Fruit fly (Drosophila melanogaster) whole organism, embryonic: Measurements from ENCODE around the gene Dnai2.

Source experiments
- Abd-B ChIP-seq: fragments of 200-800 bp; sonication (Bioruptor generic); optimal IDR thresholded peaks from 2 replicates; lab custom pipeline; 2018; ENCODE audit warnings: missing biosample characterization, mild to moderate bottlenecking, missing genetic modification characterization, moderate library complexity
- Ada2b ChIP-seq: fragments of 200-800 bp; sonication (Bioruptor generic); IDR thresholded peaks from 2 replicates; pipeline ENCODE4 v1.3.6; 2022; ENCODE audit warnings: missing biosample characterization, missing genetic modification characterization
- Atf3 ChIP-seq: fragments of 200-800 bp; sonication (Bioruptor generic); optimal IDR thresholded peaks from 3 replicates; lab custom pipeline; 2016; ENCODE audit warnings: missing biosample characterization, missing genetic modification characterization
- CG11504 ChIP-seq: fragments of 200-800 bp; sonication (Bioruptor generic); optimal IDR thresholded peaks from 3 replicates; lab custom pipeline; 2019; ENCODE audit warnings: missing biosample characterization, mild to moderate bottlenecking, missing genetic modification characterization, moderate library complexity
- CG11560 ChIP-seq: fragments of 200-800 bp; sonication (Bioruptor generic); IDR thresholded peaks from 3 replicates; pipeline ENCODE4 v1.3.6; 2022; ENCODE audit warnings: missing biosample characterization, missing genetic modification characterization
- CG12659 ChIP-seq: fragments of 200-800 bp; sonication (Bioruptor generic); optimal IDR thresholded peaks from 3 replicates; lab custom pipeline; 2017; ENCODE audit warnings: mild to moderate bottlenecking, missing biosample characterization, missing genetic modification reagents, missing genetic modification characterization
- CG12744 ChIP-seq: fragments of 200-800 bp; sonication (Bioruptor generic); optimal IDR thresholded peaks from 2 replicates; lab custom pipeline; 2016; ENCODE audit warnings: missing biosample characterization, missing genetic modification characterization
- CG13123 ChIP-seq: fragments of 200-800 bp; sonication (Bioruptor generic); optimal IDR thresholded peaks from 2 replicates; lab custom pipeline; 2016; ENCODE audit warnings: missing biosample characterization, missing genetic modification characterization
- CG13775 ChIP-seq: fragments of 200-800 bp; sonication (Bioruptor generic); optimal IDR thresholded peaks from 3 replicates; lab custom pipeline; 2017; ENCODE audit warnings: missing biosample characterization, mild to moderate bottlenecking, missing genetic modification characterization
- CG14014 ChIP-seq: fragments of 200-800 bp; sonication (Bioruptor generic); IDR thresholded peaks from 2 replicates; pipeline ENCODE4 v1.3.6; 2022; ENCODE audit warnings: missing biosample characterization, missing genetic modification characterization
- CG15011 ChIP-seq: fragments of 200-800 bp; sonication (Bioruptor generic); optimal IDR thresholded peaks from 3 replicates; lab custom pipeline; 2018; ENCODE audit warnings: missing biosample characterization, mild to moderate bottlenecking, missing genetic modification characterization
- CG15479 ChIP-seq: fragments of 200-800 bp; sonication (Bioruptor generic); optimal IDR thresholded peaks from 3 replicates; lab custom pipeline; 2019; ENCODE audit warnings: missing biosample characterization, mild to moderate bottlenecking, missing genetic modification characterization, moderate library complexity
- CG15696 ChIP-seq: fragments of 200-800 bp; sonication (Bioruptor generic); optimal IDR thresholded peaks from 2 replicates; lab custom pipeline; 2019; ENCODE audit warnings: missing biosample characterization, mild to moderate bottlenecking, missing genetic modification characterization, moderate library complexity
- CG2202 ChIP-seq: fragments of 200-800 bp; sonication (Bioruptor generic); optimal IDR thresholded peaks from 2 replicates; lab custom pipeline; 2018; ENCODE audit warnings: missing biosample characterization, mild to moderate bottlenecking, missing genetic modification characterization
- CG3065 ChIP-seq: fragments of 200-800 bp; sonication (Bioruptor generic); optimal IDR thresholded peaks from 2 replicates; lab custom pipeline; 2016; ENCODE audit warnings: missing biosample characterization, missing genetic modification characterization
- CG32767 ChIP-seq: fragments of 200-800 bp; sonication (Bioruptor generic); IDR thresholded peaks from 2 replicates; pipeline ENCODE4 v1.3.6; 2022; ENCODE audit warnings: missing biosample characterization, missing genetic modification characterization
- CG3995 ChIP-seq: fragments of 200-800 bp; sonication (Bioruptor generic); optimal IDR thresholded peaks from 3 replicates; lab custom pipeline; 2016; ENCODE audit warnings: missing biosample characterization, missing genetic modification characterization
- CG4282 ChIP-seq: fragments of 200-800 bp; sonication (Bioruptor generic); optimal IDR thresholded peaks from 2 replicates; lab custom pipeline; 2016; ENCODE audit warnings: missing biosample characterization, missing genetic modification characterization
- CG8924 ChIP-seq: fragments of 200-800 bp; optimal IDR thresholded peaks from 3 replicates; lab custom pipeline; 2019; ENCODE audit warnings: missing biosample characterization, mild to moderate bottlenecking, missing genetic modification characterization, moderate library complexity
- CG9215 ChIP-seq: fragments of 200-800 bp; sonication (Bioruptor generic); IDR thresholded peaks from 2 replicates; pipeline ENCODE4 v1.3.6; 2022; ENCODE audit warnings: missing biosample characterization, missing genetic modification characterization
- Chrac-16 ChIP-seq: fragments of 200-800 bp; sonication (Bioruptor generic); optimal IDR thresholded peaks from 3 replicates; lab custom pipeline; 2016; ENCODE audit warnings: missing biosample characterization, missing genetic modification characterization
- Dfd ChIP-seq, 2 experiments: fragments of >200 bp; optimal IDR thresholded peaks; 2 replicates each; lab custom pipeline; 2017; ENCODE audit warnings: missing biosample characterization in 2 of 2, missing genetic modification characterization in 2 of 2
- Dip2 ChIP-seq: fragments of 200-800 bp; sonication (Bioruptor generic); IDR thresholded peaks from 2 replicates; pipeline ENCODE4 v1.3.6; 2022; ENCODE audit warnings: missing biosample characterization, missing genetic modification characterization
- Dp ChIP-seq: fragments of 200-800 bp; sonication (Bioruptor generic); optimal IDR thresholded peaks from 2 replicates; lab custom pipeline; 2018; ENCODE audit warnings: missing biosample characterization, mild to moderate bottlenecking, missing genetic modification characterization, moderate library complexity
- GATAe ChIP-seq: fragments of 200-800 bp; sonication (Bioruptor generic); conservative IDR thresholded peaks from 2 replicates; pipeline ENCODE4 v1.3.6; 2022; ENCODE audit warnings: missing biosample characterization, missing genetic modification characterization
- HmgZ ChIP-seq: fragments of 200-800 bp; sonication (Bioruptor generic); optimal IDR thresholded peaks from 2 replicates; lab custom pipeline; 2018; ENCODE audit warnings: missing biosample characterization, mild to moderate bottlenecking, missing genetic modification characterization
- Hr39 ChIP-seq: fragments of >200 bp; optimal IDR thresholded peaks from 2 replicates; lab custom pipeline; 2017
- Lpt ChIP-seq: fragments of >200 bp; optimal IDR thresholded peaks from 2 replicates; lab custom pipeline; 2018; ENCODE audit warnings: missing biosample characterization, missing genetic modification characterization
- Max ChIP-seq: fragments of 200-800 bp; sonication (Bioruptor generic); optimal IDR thresholded peaks from 2 replicates; lab custom pipeline; 2016; ENCODE audit warnings: missing biosample characterization, mild to moderate bottlenecking, missing genetic modification characterization
- NC2α ChIP-seq: fragments of 200-800 bp; sonication (Bioruptor generic); optimal IDR thresholded peaks from 2 replicates; lab custom pipeline; 2016; ENCODE audit warnings: missing biosample characterization, missing genetic modification characterization
- Nf-YB ChIP-seq: fragments of 200-800 bp; sonication (Bioruptor generic); optimal IDR thresholded peaks from 3 replicates; lab custom pipeline; 2019; ENCODE audit warnings: missing biosample characterization, mild to moderate bottlenecking, missing genetic modification characterization, moderate library complexity
- Nf-YC ChIP-seq: fragments of 200-800 bp; optimal IDR thresholded peaks from 3 replicates; lab custom pipeline; 2019; ENCODE audit warnings: missing biosample characterization, mild to moderate bottlenecking, missing genetic modification characterization, moderate library complexity
- Sry-β ChIP-seq: fragments of 200-800 bp; sonication (Bioruptor generic); optimal IDR thresholded peaks from 2 replicates; lab custom pipeline; 2018; ENCODE audit warnings: missing biosample characterization, mild to moderate bottlenecking, missing genetic modification characterization, moderate library complexity
- Stat92E ChIP-seq, 3 experiments: fragments of >200 bp in 2 of 3; fragments of 200-800 bp in 1 of 3; sonication (Bioruptor generic) in 1 of 3; optimal IDR thresholded peaks; 2 replicates each; lab custom pipeline; 2017 to 2019; ENCODE audit warnings: missing biosample characterization in 3 of 3, missing genetic modification characterization in 3 of 3, mild to moderate bottlenecking in 1 of 3, moderate library complexity in 1 of 3
- Usf ChIP-seq: fragments of 200-800 bp; sonication (Bioruptor generic); optimal IDR thresholded peaks from 2 replicates; lab custom pipeline; 2017; ENCODE audit warnings: missing genotype, missing biosample characterization, missing genetic modification characterization
- bab2 ChIP-seq: fragments of 200-800 bp; sonication (Bioruptor generic); optimal IDR thresholded peaks from 2 replicates; lab custom pipeline; 2016; ENCODE audit warnings: missing biosample characterization, missing genetic modification characterization
- bsh ChIP-seq, 2 experiments: fragments of 200-800 bp; sonication (Bioruptor generic); optimal IDR thresholded peaks; 2 replicates each; lab custom pipeline; 2017 to 2018; ENCODE audit warnings: mild to moderate bottlenecking in 2 of 2, missing biosample characterization in 2 of 2, missing genetic modification characterization in 2 of 2, moderate library complexity in 1 of 2
- cg ChIP-seq: fragments of 200-800 bp; sonication (Bioruptor generic); optimal IDR thresholded peaks from 3 replicates; lab custom pipeline; 2019; ENCODE audit warnings: missing biosample characterization, mild to moderate bottlenecking, missing genetic modification characterization, moderate library complexity
- dm ChIP-seq: fragments of 200-800 bp; sonication (Bioruptor generic); optimal IDR thresholded peaks from 3 replicates; lab custom pipeline; 2016; ENCODE audit warnings: missing biosample characterization, missing genetic modification characterization
- gro ChIP-seq: fragments of 200-800 bp; sonication (Bioruptor generic); optimal IDR thresholded peaks from 2 replicates; lab custom pipeline; 2016; ENCODE audit warnings: missing biosample characterization, missing genetic modification characterization
- ind ChIP-seq: fragments of 200-800 bp; sonication (Bioruptor generic); optimal IDR thresholded peaks from 3 replicates; lab custom pipeline; 2016; ENCODE audit warnings: missing biosample characterization, missing genetic modification characterization
- otp ChIP-seq: fragments of 200-800 bp; sonication (Bioruptor generic); IDR thresholded peaks from 3 replicates; pipeline ENCODE4, ENCODE4 v1.3.6; 2022; ENCODE audit warnings: missing biosample characterization, missing genetic modification characterization
- pan ChIP-seq, 4 experiments: fragments of >200 bp in 3 of 4; fragments of 200-800 bp in 1 of 4; sonication (Bioruptor generic) in 1 of 4; optimal IDR thresholded peaks in 3 of 4; IDR thresholded peaks in 1 of 4; 2 replicates each; pipeline versions ENCODE4 v1.3.6 to Lab custom; 2017 to 2022; ENCODE audit warnings: missing biosample characterization in 2 of 4, missing genetic modification characterization in 2 of 4, mixed read lengths in 1 of 4
- row ChIP-seq: fragments of 200-800 bp; sonication (Bioruptor generic); IDR thresholded peaks from 3 replicates; pipeline ENCODE4 v1.3.6; 2022; ENCODE audit warnings: missing biosample characterization, missing genetic modification characterization
- seq ChIP-seq: fragments of 200-800 bp; sonication (Bioruptor generic); IDR thresholded peaks from 2 replicates; pipeline ENCODE4 v1.3.6; 2022; ENCODE audit warnings: missing biosample characterization, missing genetic modification characterization
- stc ChIP-seq: fragments of 200-800 bp; sonication (Bioruptor generic); IDR thresholded peaks from 2 replicates; pipeline ENCODE4 v1.3.6; 2022; ENCODE audit warnings: missing biosample characterization, missing genetic modification characterization
- tgo ChIP-seq: fragments of 200-800 bp; sonication (Bioruptor generic); IDR thresholded peaks from 3 replicates; pipeline ENCODE4 v1.3.6; 2022; ENCODE audit warnings: missing biosample characterization, missing genetic modification characterization
- tup ChIP-seq: fragments of 200-800 bp; sonication (Bioruptor generic); optimal IDR thresholded peaks from 2 replicates; lab custom pipeline; 2016; ENCODE audit warnings: missing biosample characterization, mild to moderate bottlenecking, missing genetic modification characterization, moderate library complexity
- zen ChIP-seq: fragments of 200-800 bp; sonication (Bioruptor generic); optimal IDR thresholded peaks from 3 replicates; lab custom pipeline; 2018; ENCODE audit warnings: missing biosample characterization, mild to moderate bottlenecking, missing genetic modification characterization, moderate library complexity
- zfh1 ChIP-seq: fragments of 200-800 bp; sonication (Bioruptor generic); IDR thresholded peaks from 3 replicates; pipeline ENCODE4 v1.3.6; 2022; ENCODE audit warnings: missing biosample characterization, missing genetic modification characterization

Gene Dnai2

DNA sequence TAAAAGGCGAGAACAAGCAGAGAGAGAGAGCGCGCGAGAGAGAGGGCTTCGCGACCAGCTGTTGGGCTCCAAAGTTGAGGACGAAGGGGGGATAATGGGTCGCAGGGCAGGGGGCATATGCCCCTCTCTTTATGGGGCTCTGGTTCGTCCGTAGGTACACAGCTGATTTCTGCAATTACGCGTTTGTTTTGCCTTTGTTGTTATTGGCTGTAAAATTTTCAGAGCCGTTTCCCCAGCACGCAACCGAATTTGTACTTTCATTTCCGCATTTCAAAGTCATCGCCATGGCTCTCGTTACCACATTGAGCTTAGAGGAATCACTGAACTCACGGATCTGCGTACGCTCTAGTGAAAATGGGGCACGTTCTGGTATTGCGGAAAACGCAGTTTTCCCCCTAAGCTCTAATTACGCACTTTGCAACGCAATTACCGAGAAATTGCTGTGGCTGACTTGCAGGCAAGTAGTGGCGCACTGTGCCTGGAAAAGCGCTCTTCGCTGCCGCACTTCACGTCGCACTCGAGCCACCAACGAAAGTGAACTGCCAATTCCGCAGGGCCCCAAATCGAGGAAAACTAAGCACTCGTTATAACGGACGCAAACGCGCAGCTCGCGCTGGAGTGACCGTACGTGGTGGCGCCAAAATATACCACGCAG, 9.0 kb upstream of the Dnai2 start, which contains the start of gene CG11658 (continued):
- TF ChIP-seq Max (GFP tag; lab: Kevin White, UChicago) = peak; percentile 26
- TF ChIP-seq zfh1 (GFP tag; lab: Robert Waterston, UW) = peak; percentile 37; the same call in 1 of the 3 replicates
- no peak for TF ChIP-seq stc (GFP tag; lab: Robert Waterston, UW)
- TF ChIP-seq HmgZ (tag; lab: Kevin White, UChicago) = no peak
- peak; percentile 41 for TF ChIP-seq gro (GFP tag; lab: Kevin White, UChicago)
- TF ChIP-seq Sry-β (GFP tag; lab: Kevin White, UChicago) = no peak
- no peak for TF ChIP-seq Chrac-16 (GFP tag; lab: Kevin White, UChicago)
- no peak for TF ChIP-seq Nf-YB
- TF ChIP-seq CG9215 = no peak
- TF ChIP-seq cg = no peak
- no peak for TF ChIP-seq Stat92E (GFP tag; optimal IDR thresholded peaks at IDR 0.05; lab: Kevin White, UChicago)
- TF ChIP-seq CG8924 (tag; lab: Kevin White, UChicago) = no peak
- no peak for TF ChIP-seq NC2α (GFP tag; lab: Kevin White, UChicago)
- no peak for TF ChIP-seq CG15479 (GFP tag; lab: Kevin White, UChicago)
- TF ChIP-seq GATAe (GFP tag; lab: Robert Waterston, UW) = no peak
- TF ChIP-seq Dip2 = no peak
- no peak for TF ChIP-seq bab2 (GFP tag; lab: Kevin White, UChicago)
- TF ChIP-seq row (GFP tag; lab: Robert Waterston, UW) = no peak
- TF ChIP-seq CG11560 (tag; lab: Robert Waterston, UW) = no peak
- no peak for TF ChIP-seq CG13775 (GFP tag; lab: Kevin White, UChicago)
- TF ChIP-seq Lpt (GFP tag; lab: Kevin White, UChicago) = no peak
- no peak for TF ChIP-seq CG13123
- no peak for TF ChIP-seq tup (GFP tag; lab: Kevin White, UChicago)
- no peak for TF ChIP-seq zen (tag; lab: Kevin White, UChicago)
- peak; percentile 58 for TF ChIP-seq seq (GFP tag; lab: Robert Waterston, UW)
- no peak for TF ChIP-seq Atf3
- no peak for TF ChIP-seq dm (GFP tag; lab: Kevin White, UChicago)
- TF ChIP-seq Hr39 (lab: Kevin White, UChicago) = no peak
- TF ChIP-seq otp (GFP tag; lab: Robert Waterston, UW) = no peak; the same call in 2 of the 3 replicates
- TF ChIP-seq pan (optimal IDR thresholded peaks at IDR 0.05; lab: Kevin White, UChicago) = no peak
- TF ChIP-seq pan (GFP tag; optimal IDR thresholded peaks at IDR 0.05 in 1 of 2, IDR thresholded peaks at IDR 0.05 in 1 of 2) = peak in 1 of 2 experiments; percentile 19
- no peak for TF ChIP-seq CG4282 (GFP tag; lab: Kevin White, UChicago)
- TF ChIP-seq Usf (GFP tag; lab: Kevin White, UChicago) = no peak
- TF ChIP-seq CG12659 (GFP tag; lab: Kevin White, UChicago) = peak; percentile 60
- TF ChIP-seq CG15696 (tag; lab: Kevin White, UChicago) = no peak
- no peak for TF ChIP-seq Dfd (GFP tag; optimal IDR thresholded peaks at IDR 0.05; lab: Kevin White, UChicago)
- peak in 1 of 2 experiments; percentile 62 for TF ChIP-seq bsh (GFP tag; optimal IDR thresholded peaks at IDR 0.05; lab: Kevin White, UChicago)
- no peak for TF ChIP-seq CG12744 (GFP tag; lab: Kevin White, UChicago)
- no peak for TF ChIP-seq CG2202 (tag; lab: Kevin White, UChicago)
- no peak for TF ChIP-seq tgo (GFP tag; lab: Robert Waterston, UW)
- TF ChIP-seq Abd-B = no peak
- no peak for TF ChIP-seq CG3995 (GFP tag; lab: Kevin White, UChicago)
- peak; percentile 40 for TF ChIP-seq Nf-YC (tag; lab: Kevin White, UChicago)
- peak; percentile 84 for TF ChIP-seq Dp (GFP tag; lab: Kevin White, UChicago)
- TF ChIP-seq CG15011 (GFP tag; lab: Kevin White, UChicago) = no peak
- peak; percentile 40; the same call in 1 of the 2 replicates for TF ChIP-seq CG14014
- TF ChIP-seq CG32767 (GFP tag; lab: Robert Waterston, UW) = peak; percentile 95
- TF ChIP-seq ind (GFP tag; lab: Kevin White, UChicago) = no peak
- no peak for TF ChIP-seq CG3065 (GFP tag; lab: Kevin White, UChicago)
- TF ChIP-seq Ada2b (GFP tag; lab: Robert Waterston, UW) = no peak
- TF ChIP-seq CG11504 (tag; lab: Kevin White, UChicago) = no peak
